Fruit fly (Drosophila melanogaster) S2 (cell line): ENCODE measurements around the gene CG12594.

Source experiments
- CG8478 ChIP-seq: fragments of >200 bp; optimal IDR thresholded peaks from 2 replicates; lab custom pipeline; 2018
- CTCF ChIP-seq, 2 experiments: fragments of >200 bp; optimal IDR thresholded peaks; 2 replicates each; lab custom pipeline; 2018

- no peak for TF ChIP-seq CG8478 (lab: Kevin White, UChicago)
- TF ChIP-seq CTCF (optimal IDR thresholded peaks at IDR 0.05; lab: Kevin White, UChicago), result no peak
Measured at dm6 chr3R:11773325-11773998, 51.9 kb downstream of the CG12594 start.
